4 fruit fly cellular contexts compared by ENCODE assay signal in genomic region chr3R:4997399-4998203, dm6.
TF ChIP-seq lines count a peak whose summit lies in the region.

No protein-coding gene starts in this region.

TF ChIP-seq in whole organism, embryonic, 481 proteins besides CTCF, POLR2A, EP300 and RAD21 (continued from another document and continues in another):
- TF ChIP-seq BtbVII (GFP tag; optimal IDR thresholded peaks at IDR 0.05; lab: Kevin White, UChicago) = no peak
- no peak for TF ChIP-seq CG14441 (GFP tag; IDR thresholded peaks at IDR 0.05; lab: Robert Waterston, UW)
- no peak for TF ChIP-seq CG10209 (GFP tag; optimal IDR thresholded peaks at IDR 0.05; lab: Kevin White, UChicago)
- no peak for TF ChIP-seq danr (GFP tag; IDR thresholded peaks at IDR 0.05; lab: Robert Waterston, UW)
- no peak for TF ChIP-seq oc (tag; optimal IDR thresholded peaks at IDR 0.05; lab: Kevin White, UChicago)
- TF ChIP-seq MBD-R2 (GFP tag; IDR thresholded peaks at IDR 0.05; lab: Robert Waterston, UW) = no peak
- no peak for TF ChIP-seq CG5180 (GFP tag; optimal IDR thresholded peaks at IDR 0.05; lab: Kevin White, UChicago)
- TF ChIP-seq Sry-β (GFP tag; optimal IDR thresholded peaks at IDR 0.05; lab: Kevin White, UChicago) = no peak
- TF ChIP-seq Camta (GFP tag; optimal IDR thresholded peaks at IDR 0.05; lab: Kevin White, UChicago) = no peak
- TF ChIP-seq CG13775 (GFP tag; optimal IDR thresholded peaks at IDR 0.05; lab: Kevin White, UChicago) = no peak
- TF ChIP-seq sna (GFP tag; IDR thresholded peaks at IDR 0.05; lab: Robert Waterston, UW; ENCODE audit: partially characterized antibody) = no peak
- TF ChIP-seq ab (GFP tag; optimal IDR thresholded peaks at IDR 0.05; lab: Kevin White, UChicago) = no peak
- TF ChIP-seq trem (tag; optimal IDR thresholded peaks at IDR 0.05; lab: Kevin White, UChicago) = no peak
- TF ChIP-seq phol (tag; optimal IDR thresholded peaks at IDR 0.05; lab: Kevin White, UChicago) = peak; percentile 36
- no peak for TF ChIP-seq CG3995 (GFP tag; optimal IDR thresholded peaks at IDR 0.05; lab: Kevin White, UChicago)
- TF ChIP-seq fd96Cb (tag; optimal IDR thresholded peaks at IDR 0.05; lab: Kevin White, UChicago) = peak; percentile 53
- no peak for TF ChIP-seq hb (GFP tag; IDR thresholded peaks at IDR 0.05; lab: Robert Waterston, UW; ENCODE audit: partially characterized antibody)
- TF ChIP-seq CG18599 (GFP tag; optimal IDR thresholded peaks at IDR 0.05; lab: Kevin White, UChicago) = no peak
- peak; percentile 42 for TF ChIP-seq dmrt11E (tag; optimal IDR thresholded peaks at IDR 0.05; lab: Kevin White, UChicago)
- no peak for TF ChIP-seq Ada2b (GFP tag; IDR thresholded peaks at IDR 0.05; lab: Robert Waterston, UW)
- TF ChIP-seq ro (GFP tag; IDR thresholded peaks at IDR 0.05; lab: Robert Waterston, UW) = no peak
- no peak for TF ChIP-seq CG15601 (tag; optimal IDR thresholded peaks at IDR 0.05; lab: Kevin White, UChicago)
- peak; percentile 93 for TF ChIP-seq pros (GFP tag; optimal IDR thresholded peaks at IDR 0.05; lab: Kevin White, UChicago)
- no peak for TF ChIP-seq NK7.1 (GFP tag; optimal IDR thresholded peaks at IDR 0.05; lab: Kevin White, UChicago)
- no peak for TF ChIP-seq slbo (GFP tag; IDR thresholded peaks at IDR 0.05; lab: Robert Waterston, UW)
- TF ChIP-seq CG11504 (tag; optimal IDR thresholded peaks at IDR 0.05; lab: Kevin White, UChicago) = peak; percentile 41
- peak in 1 of 2 experiments; percentile 13 for TF ChIP-seq Hr51 (GFP tag; optimal IDR thresholded peaks at IDR 0.05; lab: Kevin White, UChicago)
- TF ChIP-seq CG9797 (GFP tag; optimal IDR thresholded peaks at IDR 0.05; lab: Kevin White, UChicago) = no peak
- no peak for TF ChIP-seq dm (GFP tag; optimal IDR thresholded peaks at IDR 0.05; lab: Kevin White, UChicago)
- TF ChIP-seq ATbp (GFP tag; optimal IDR thresholded peaks at IDR 0.05; lab: Kevin White, UChicago) = no peak
- no peak for TF ChIP-seq Hsf (GFP tag; optimal IDR thresholded peaks at IDR 0.05; lab: Kevin White, UChicago)
- TF ChIP-seq Mrtf (GFP tag; IDR thresholded peaks at IDR 0.05; lab: Robert Waterston, UW) = no peak
- TF ChIP-seq CG17829 (tag; optimal IDR thresholded peaks at IDR 0.05; lab: Kevin White, UChicago) = peak; percentile 30
- TF ChIP-seq pfk (GFP tag; optimal IDR thresholded peaks at IDR 0.05; lab: Kevin White, UChicago) = no peak

TF ChIP-seq in whole organism, prepupa, 60 proteins besides CTCF, POLR2A, EP300 and RAD21 (continued from another document and continues in another):
- peak; percentile 90 for TF ChIP-seq Met (GFP tag; optimal IDR thresholded peaks at IDR 0.05; lab: Kevin White, UChicago)
- peak; percentile 25 for TF ChIP-seq fd85E (GFP tag; optimal IDR thresholded peaks at IDR 0.05; lab: Kevin White, UChicago)
- no peak for TF ChIP-seq CG11294 (GFP tag; IDR thresholded peaks at IDR 0.05; lab: Robert Waterston, UW)
- TF ChIP-seq Smox (GFP tag; optimal IDR thresholded peaks at IDR 0.05; lab: Kevin White, UChicago) = peak; percentile 90
- peak; percentile 80 for TF ChIP-seq Sox15 (GFP tag; optimal IDR thresholded peaks at IDR 0.05; lab: Kevin White, UChicago)
- TF ChIP-seq Sox14 (GFP tag; optimal IDR thresholded peaks at IDR 0.05; lab: Kevin White, UChicago) = peak; percentile 81
- TF ChIP-seq eg (GFP tag; IDR thresholded peaks at IDR 0.05; lab: Robert Waterston, UW) = peak; percentile 46; the same call in 2 of the 3 replicates
- peak; percentile 82 for TF ChIP-seq CG3919 (GFP tag; optimal IDR thresholded peaks at IDR 0.05; lab: Kevin White, UChicago)
- peak; percentile 85 for TF ChIP-seq Ets21C (GFP tag; optimal IDR thresholded peaks at IDR 0.05; lab: Kevin White, UChicago)
- TF ChIP-seq ss (GFP tag; optimal IDR thresholded peaks at IDR 0.05; lab: Kevin White, UChicago) = peak in 1 of 2 experiments; percentile 61
- TF ChIP-seq cyc (GFP tag; optimal IDR thresholded peaks at IDR 0.05; lab: Kevin White, UChicago) = peak; percentile 90
- TF ChIP-seq CG8119 (GFP tag; IDR thresholded peaks at IDR 0.05; lab: Robert Waterston, UW) = peak; percentile 26; the same call in 1 of the 3 replicates
- no peak for TF ChIP-seq CG6276 (GFP tag; optimal IDR thresholded peaks at IDR 0.05; lab: Kevin White, UChicago)
- TF ChIP-seq Eip75B (GFP tag; optimal IDR thresholded peaks at IDR 0.05; lab: Kevin White, UChicago) = peak; percentile 73
- no peak for TF ChIP-seq fkh (GFP tag; optimal IDR thresholded peaks at IDR 0.05; lab: Kevin White, UChicago)
- peak; percentile 96 for TF ChIP-seq Eip78C (GFP tag; lab: Kevin White, UChicago)
- peak; percentile 91 for TF ChIP-seq topi (GFP tag; optimal IDR thresholded peaks at IDR 0.05; lab: Kevin White, UChicago)
- no peak for TF ChIP-seq Lpt (GFP tag; optimal IDR thresholded peaks at IDR 0.05; lab: Kevin White, UChicago)
- peak; percentile 72 for TF ChIP-seq CG11762 (GFP tag; optimal IDR thresholded peaks at IDR 0.05; lab: Kevin White, UChicago; ENCODE audit: insufficient read depth)
- TF ChIP-seq CG31627 (GFP tag; optimal IDR thresholded peaks at IDR 0.05; lab: Kevin White, UChicago) = peak; percentile 93
- peak; percentile 70 for TF ChIP-seq CG3032 (tag; optimal IDR thresholded peaks at IDR 0.05; lab: Kevin White, UChicago)
- no peak for TF ChIP-seq CG4318 (GFP tag; optimal IDR thresholded peaks at IDR 0.05; lab: Kevin White, UChicago)
- peak; percentile 84 for TF ChIP-seq CG11902 (GFP tag; optimal IDR thresholded peaks at IDR 0.05; lab: Kevin White, UChicago)
- peak; percentile 81 for TF ChIP-seq CG10631 (GFP tag; optimal IDR thresholded peaks at IDR 0.05; lab: Kevin White, UChicago)
- TF ChIP-seq Gug (GFP tag; IDR thresholded peaks at IDR 0.05; lab: Robert Waterston, UW) = no peak
- TF ChIP-seq CG32006 (GFP tag; optimal IDR thresholded peaks at IDR 0.05; lab: Kevin White, UChicago) = peak; percentile 30
- TF ChIP-seq CG15336 (GFP tag; IDR thresholded peaks at IDR 0.05; lab: Robert Waterston, UW) = no peak; the same call in 1 of the 2 replicates
- peak; percentile 37 for TF ChIP-seq Hr4 (GFP tag; optimal IDR thresholded peaks at IDR 0.05; lab: Kevin White, UChicago)
- peak; percentile 74 for TF ChIP-seq Eip93F (GFP tag; optimal IDR thresholded peaks at IDR 0.05; lab: Kevin White, UChicago)
- no peak for TF ChIP-seq dac (GFP tag; optimal IDR thresholded peaks at IDR 0.05; lab: Kevin White, UChicago)
- TF ChIP-seq acj6 (GFP tag; optimal IDR thresholded peaks at IDR 0.05; lab: Kevin White, UChicago) = peak; percentile 80
- peak; percentile 52 for TF ChIP-seq net (GFP tag; optimal IDR thresholded peaks at IDR 0.05; lab: Kevin White, UChicago)
- TF ChIP-seq CG8319 (GFP tag; optimal IDR thresholded peaks at IDR 0.05; lab: Kevin White, UChicago) = peak; percentile 83
- TF ChIP-seq fd59A (GFP tag; optimal IDR thresholded peaks at IDR 0.05; lab: Kevin White, UChicago) = peak; percentile 49

TF ChIP-seq in whole organism, pupa, 21 proteins besides CTCF, POLR2A, EP300 and RAD21 (continued from another document):
- TF ChIP-seq CG12605 (GFP tag; IDR thresholded peaks at IDR 0.05; lab: Robert Waterston, UW) = no peak; the same call in 1 of the 2 replicates

TF ChIP-seq in whole organism, wandering third instar larva, 38 proteins besides CTCF, POLR2A, EP300 and RAD21 (continued from another document):
- TF ChIP-seq h (GFP tag; optimal IDR thresholded peaks at IDR 0.05; lab: Kevin White, UChicago) = peak; percentile 76
- TF ChIP-seq Hr78 (GFP tag; optimal IDR thresholded peaks at IDR 0.05; lab: Kevin White, UChicago) = no peak
- TF ChIP-seq Jra (GFP tag; optimal IDR thresholded peaks at IDR 0.05; lab: Kevin White, UChicago) = no peak
- TF ChIP-seq dl (GFP tag; optimal IDR thresholded peaks at IDR 0.05; lab: Kevin White, UChicago; ENCODE audit: insufficient read depth in 1 of 2, partially characterized antibody in 2 of 2) = no peak
- TF ChIP-seq sage (GFP tag; optimal IDR thresholded peaks at IDR 0.05; lab: Kevin White, UChicago) = peak; percentile 75
- TF ChIP-seq Dif (GFP tag; optimal IDR thresholded peaks at IDR 0.05; lab: Kevin White, UChicago; ENCODE audit: partially characterized antibody) = no peak
- TF ChIP-seq Hr83 (GFP tag; optimal IDR thresholded peaks at IDR 0.05; lab: Kevin White, UChicago; ENCODE audit: poor library complexity, severe bottlenecking) = no peak
- TF ChIP-seq Rel (GFP tag; optimal IDR thresholded peaks at IDR 0.05; lab: Kevin White, UChicago) = no peak
- TF ChIP-seq Rel (tag; optimal IDR thresholded peaks at IDR 0.05; lab: Kevin White, UChicago) = peak; percentile 28
- TF ChIP-seq foxo (GFP tag; optimal IDR thresholded peaks at IDR 0.05; lab: Kevin White, UChicago) = peak in 1 of 2 experiments; percentile 84
- TF ChIP-seq HLH106 (tag; optimal IDR thresholded peaks at IDR 0.05; lab: Kevin White, UChicago) = peak; percentile 83
- TF ChIP-seq dmrt93B (GFP tag; optimal IDR thresholded peaks at IDR 0.05; lab: Kevin White, UChicago) = peak; percentile 65
- peak; percentile 82 for TF ChIP-seq OdsH (GFP tag; optimal IDR thresholded peaks at IDR 0.05; lab: Kevin White, UChicago)
- TF ChIP-seq Sp1 (GFP tag; optimal IDR thresholded peaks at IDR 0.05; lab: Kevin White, UChicago) = peak; percentile 73
- TF ChIP-seq woc (GFP tag; optimal IDR thresholded peaks at IDR 0.05; lab: Kevin White, UChicago) = peak; percentile 46
- no peak for TF ChIP-seq N (GFP tag; optimal IDR thresholded peaks at IDR 0.05; lab: Kevin White, UChicago)
